Fruit fly (Drosophila melanogaster) whole organism, embryonic: ENCODE measurements around the gene Eno.

Source experiments
- Atf3 ChIP-seq: fragments of 200-800 bp; sonication (Bioruptor generic); optimal IDR thresholded peaks from 3 replicates; lab custom pipeline; 2016; ENCODE audit warnings: missing biosample characterization, missing genetic modification characterization
- BEAF-32 ChIP-seq: fragments of 200-800 bp; sonication (Bioruptor generic); optimal IDR thresholded peaks from 3 replicates; lab custom pipeline; 2017; ENCODE audit warnings: missing biosample characterization, missing genetic modification characterization, mild to moderate bottlenecking, moderate library complexity, missing genetic modification reagents
- CG15011 ChIP-seq: fragments of 200-800 bp; sonication (Bioruptor generic); optimal IDR thresholded peaks from 3 replicates; lab custom pipeline; 2018; ENCODE audit warnings: missing biosample characterization, mild to moderate bottlenecking, missing genetic modification characterization
- CG1529 ChIP-seq: fragments of 200-800 bp; sonication (Bioruptor generic); optimal IDR thresholded peaks from 3 replicates; lab custom pipeline; 2018; ENCODE audit warnings: missing biosample characterization, missing genetic modification characterization
- CG15479 ChIP-seq: fragments of 200-800 bp; sonication (Bioruptor generic); optimal IDR thresholded peaks from 3 replicates; lab custom pipeline; 2019; ENCODE audit warnings: missing biosample characterization, mild to moderate bottlenecking, missing genetic modification characterization, moderate library complexity
- CG15514 ChIP-seq: fragments of 200-800 bp; sonication (Bioruptor generic); optimal IDR thresholded peaks from 3 replicates; lab custom pipeline; 2017; ENCODE audit warnings: missing biosample characterization, missing genetic modification characterization, mild to moderate bottlenecking, moderate library complexity, missing genetic modification reagents
- CG16779 ChIP-seq: fragments of 200-800 bp; sonication (Bioruptor generic); IDR thresholded peaks from 2 replicates; pipeline ENCODE4 v1.3.6; 2022; ENCODE audit warnings: missing biosample characterization, missing genetic modification characterization
- CG17802 ChIP-seq: fragments of 200-800 bp; sonication (Bioruptor generic); optimal IDR thresholded peaks from 2 replicates; lab custom pipeline; 2018; ENCODE audit warnings: missing biosample characterization, mild to moderate bottlenecking, missing genetic modification characterization, moderate library complexity
- CG17829 ChIP-seq: fragments of 200-800 bp; optimal IDR thresholded peaks from 2 replicates; lab custom pipeline; 2019; ENCODE audit warnings: missing biosample characterization, mild to moderate bottlenecking, missing genetic modification characterization, moderate library complexity
- CG18011 ChIP-seq: fragments of 200-800 bp; sonication (Bioruptor generic); optimal IDR thresholded peaks from 2 replicates; lab custom pipeline; 2017; ENCODE audit warnings: missing biosample characterization, missing genetic modification characterization, mild to moderate bottlenecking, moderate library complexity, missing genotype
- CG31441 ChIP-seq: fragments of 200-800 bp; sonication (Bioruptor generic); IDR thresholded peaks from 2 replicates; pipeline ENCODE4 v1.3.6; 2022; ENCODE audit warnings: missing biosample characterization, missing genetic modification characterization
- CG34376 ChIP-seq: fragments of 200-800 bp; sonication (Bioruptor generic); optimal IDR thresholded peaks from 2 replicates; lab custom pipeline; 2018; ENCODE audit warnings: missing biosample characterization, mild to moderate bottlenecking, missing genetic modification characterization
- CG6175 ChIP-seq: fragments of 200-800 bp; sonication (Bioruptor generic); IDR thresholded peaks from 3 replicates; pipeline ENCODE4 v1.3.6; 2022; ENCODE audit warnings: missing biosample characterization, missing genetic modification characterization
- CG6254 ChIP-seq: fragments of 200-800 bp; sonication (Bioruptor generic); optimal IDR thresholded peaks from 3 replicates; lab custom pipeline; 2017; ENCODE audit warnings: mild to moderate bottlenecking, missing biosample characterization, missing genetic modification reagents, missing genetic modification characterization
- CG6683 ChIP-seq: fragments of 200-800 bp; sonication (Bioruptor generic); optimal IDR thresholded peaks from 2 replicates; lab custom pipeline; 2017; ENCODE audit warnings: missing biosample characterization, mild to moderate bottlenecking, missing genetic modification characterization, missing genetic modification reagents
- CG7357 ChIP-seq: fragments of 200-800 bp; sonication (Bioruptor generic); IDR thresholded peaks from 3 replicates; pipeline ENCODE4 v1.3.6; 2022; ENCODE audit warnings: missing biosample characterization, missing genetic modification characterization
- CG7963 ChIP-seq: fragments of 200-800 bp; sonication (Bioruptor generic); IDR thresholded peaks from 3 replicates; pipeline ENCODE4 v1.3.6; 2022; ENCODE audit warnings: missing biosample characterization, missing genetic modification characterization; ENCODE audit not compliant: partially characterized antibody
- CG8388 ChIP-seq: fragments of 200-800 bp; sonication (Bioruptor generic); optimal IDR thresholded peaks from 2 replicates; lab custom pipeline; 2019; ENCODE audit warnings: missing biosample characterization, mild to moderate bottlenecking, missing genetic modification characterization, moderate library complexity
- Dp ChIP-seq: fragments of 200-800 bp; sonication (Bioruptor generic); optimal IDR thresholded peaks from 2 replicates; lab custom pipeline; 2018; ENCODE audit warnings: missing biosample characterization, mild to moderate bottlenecking, missing genetic modification characterization, moderate library complexity
- Ets65A ChIP-seq: fragments of 200-800 bp; sonication (Bioruptor generic); peaks from one replicate; lab custom pipeline; 2016; ENCODE audit warnings: missing biosample characterization, missing genetic modification characterization
- Ets97D ChIP-seq: fragments of 200-800 bp; sonication (Bioruptor generic); optimal IDR thresholded peaks from 3 replicates; lab custom pipeline; 2016; ENCODE audit warnings: missing biosample characterization, missing genetic modification characterization
- Fer2 ChIP-seq: fragments of 200-800 bp; sonication (Bioruptor generic); optimal IDR thresholded peaks from 2 replicates; lab custom pipeline; 2018; ENCODE audit warnings: missing biosample characterization, mild to moderate bottlenecking, missing genetic modification characterization, moderate library complexity
- NK7.1 ChIP-seq: fragments of 200-800 bp; sonication (Bioruptor generic); optimal IDR thresholded peaks from 3 replicates; lab custom pipeline; 2016; ENCODE audit warnings: missing biosample characterization, missing genetic modification characterization
- Six4 ChIP-seq: fragments of 200-800 bp; sonication (Bioruptor generic); optimal IDR thresholded peaks from 2 replicates; lab custom pipeline; 2016; ENCODE audit warnings: missing biosample characterization, missing genetic modification characterization
- Sox102F ChIP-seq: fragments of 200-800 bp; sonication (Bioruptor generic); optimal IDR thresholded peaks from 2 replicates; lab custom pipeline; 2018; ENCODE audit warnings: missing biosample characterization, mild to moderate bottlenecking, missing genetic modification characterization, moderate library complexity
- abd-A ChIP-seq: fragments of 200-800 bp; sonication (Bioruptor generic); optimal IDR thresholded peaks from 3 replicates; lab custom pipeline; 2019; ENCODE audit warnings: missing biosample characterization, mild to moderate bottlenecking, missing genetic modification characterization, moderate library complexity
- ac ChIP-seq: fragments of 200-800 bp; sonication (Bioruptor generic); optimal IDR thresholded peaks from 3 replicates; lab custom pipeline; 2017; ENCODE audit warnings: missing biosample characterization, mild to moderate bottlenecking, missing genetic modification characterization
- al ChIP-seq: fragments of 200-800 bp; sonication (Bioruptor generic); IDR thresholded peaks from 2 replicates; pipeline ENCODE4 v1.3.6; 2022; ENCODE audit warnings: missing biosample characterization, missing genetic modification characterization
- bowl ChIP-seq: fragments of 200-800 bp; sonication (Bioruptor generic); IDR thresholded peaks from 2 replicates; pipeline ENCODE4 v1.3.6; 2022; ENCODE audit warnings: missing biosample characterization, missing genetic modification characterization
- chinmo ChIP-seq: fragments of 200-800 bp; sonication (Bioruptor generic); IDR thresholded peaks from 4 replicates; pipeline ENCODE4 v1.3.6; 2022; ENCODE audit warnings: missing biosample characterization, missing genetic modification characterization; ENCODE audit not compliant: partially characterized antibody
- corto ChIP-seq: fragments of 200-800 bp; sonication (Bioruptor generic); optimal IDR thresholded peaks from 2 replicates; lab custom pipeline; 2016; ENCODE audit warnings: missing biosample characterization, mild to moderate bottlenecking, missing genetic modification characterization, moderate library complexity
- fd64A ChIP-seq: fragments of 200-800 bp; sonication (Bioruptor generic); optimal IDR thresholded peaks from 3 replicates; lab custom pipeline; 2018; ENCODE audit warnings: missing biosample characterization, mild to moderate bottlenecking, missing genetic modification characterization
- fu2 ChIP-seq: fragments of 200-800 bp; sonication (Bioruptor generic); optimal IDR thresholded peaks from 2 replicates; lab custom pipeline; 2016; ENCODE audit warnings: missing biosample characterization, missing genetic modification characterization
- gem ChIP-seq: fragments of 200-800 bp; sonication (Bioruptor generic); optimal IDR thresholded peaks from 2 replicates; lab custom pipeline; 2019; ENCODE audit warnings: missing biosample characterization, mild to moderate bottlenecking, missing genetic modification characterization, moderate library complexity
- knrl ChIP-seq: fragments of 200-800 bp; sonication (Bioruptor generic); IDR thresholded peaks from 3 replicates; pipeline ENCODE4 v1.3.6; 2022; ENCODE audit warnings: missing biosample characterization, missing genetic modification characterization; ENCODE audit not compliant: partially characterized antibody
- lilli ChIP-seq: fragments of 200-800 bp; sonication (Bioruptor generic); optimal IDR thresholded peaks from 3 replicates; lab custom pipeline; 2016; ENCODE audit warnings: missing biosample characterization, missing genetic modification characterization
- nerfin-1 ChIP-seq: fragments of 200-800 bp; sonication (Bioruptor generic); optimal IDR thresholded peaks from 3 replicates; lab custom pipeline; 2019; ENCODE audit warnings: missing biosample characterization, mild to moderate bottlenecking, missing genetic modification characterization, moderate library complexity
- nerfin-2 ChIP-seq: fragments of 200-800 bp; sonication (Bioruptor generic); IDR thresholded peaks from 2 replicates; pipeline ENCODE4 v1.3.6; 2022; ENCODE audit warnings: missing biosample characterization, missing genetic modification characterization; ENCODE audit not compliant: partially characterized antibody
- sd ChIP-seq: fragments of 200-800 bp; sonication (Bioruptor generic); optimal IDR thresholded peaks from 3 replicates; lab custom pipeline; 2018; ENCODE audit warnings: missing biosample characterization, mild to moderate bottlenecking, missing genetic modification characterization, moderate library complexity
- sens ChIP-seq: fragments of 200-800 bp; sonication (Bioruptor generic); peaks from one replicate; lab custom pipeline; 2016; ENCODE audit warnings: missing biosample characterization, missing genetic modification characterization
- shn ChIP-seq: fragments of 200-800 bp; sonication (Bioruptor generic); optimal IDR thresholded peaks from 3 replicates; lab custom pipeline; 2016; ENCODE audit warnings: missing biosample characterization, missing genetic modification characterization
- slbo ChIP-seq: fragments of 200-800 bp; sonication (Bioruptor generic); IDR thresholded peaks from 2 replicates; pipeline ENCODE4 v1.3.6; 2022; ENCODE audit warnings: missing biosample characterization, missing genetic modification characterization
- zen ChIP-seq: fragments of 200-800 bp; sonication (Bioruptor generic); optimal IDR thresholded peaks from 3 replicates; lab custom pipeline; 2018; ENCODE audit warnings: missing biosample characterization, mild to moderate bottlenecking, missing genetic modification characterization, moderate library complexity
- zen2 ChIP-seq: fragments of 200-800 bp; sonication (Bioruptor generic); IDR thresholded peaks from 3 replicates; pipeline ENCODE4 v1.3.6; 2022; ENCODE audit warnings: missing biosample characterization, missing genetic modification characterization; ENCODE audit not compliant: partially characterized antibody

The Eno gene

DNA sequence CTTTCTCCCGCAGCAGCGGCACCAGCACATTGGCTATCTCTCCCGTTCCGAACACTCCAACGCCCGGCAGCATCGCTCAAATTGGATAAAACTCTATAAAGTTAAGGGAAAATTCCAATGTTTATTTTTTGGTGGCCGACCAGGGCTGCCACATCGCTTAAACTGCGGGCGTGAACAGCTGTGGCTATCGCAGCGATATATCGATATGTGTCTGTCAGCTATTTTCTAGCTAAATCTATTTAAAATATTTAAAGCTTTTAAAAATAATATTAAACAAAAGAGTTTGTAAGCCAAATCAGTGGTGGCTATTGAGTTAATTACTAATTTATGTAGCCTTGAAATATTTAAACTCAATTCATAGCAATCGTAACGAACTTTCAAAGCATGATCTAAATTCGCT lies 22.5 kb upstream of the Eno start, which contains the start of the genes CG17712 and CG17648 (continued):
- TF ChIP-seq knrl (GFP tag; lab: Robert Waterston, UW): peak; percentile 85
- TF ChIP-seq gem (tag; lab: Kevin White, UChicago): no peak
- TF ChIP-seq Dp: peak; percentile 44
- TF ChIP-seq ac (GFP tag; lab: Kevin White, UChicago): no peak
- TF ChIP-seq lilli (GFP tag; lab: Kevin White, UChicago): no peak
- no peak for TF ChIP-seq bowl (GFP tag; lab: Robert Waterston, UW)
- peak; percentile 71; the same call in 2 of the 3 replicates for TF ChIP-seq zen2 (GFP tag; lab: Robert Waterston, UW)
- no peak for TF ChIP-seq CG7357 (GFP tag; lab: Robert Waterston, UW)
- TF ChIP-seq CG6254: no peak
- TF ChIP-seq shn (GFP tag; lab: Kevin White, UChicago): no peak
- no peak for TF ChIP-seq CG15479
- peak; percentile 81 for TF ChIP-seq BEAF-32 (GFP tag; lab: Kevin White, UChicago)
- TF ChIP-seq CG18011 (GFP tag; lab: Kevin White, UChicago): no peak
- TF ChIP-seq zen (tag; lab: Kevin White, UChicago): no peak
- peak; percentile 71; the same call in 2 of the 3 replicates for TF ChIP-seq CG7963 (GFP tag; lab: Robert Waterston, UW)
- TF ChIP-seq CG1529 (GFP tag; lab: Kevin White, UChicago): no peak
- TF ChIP-seq nerfin-2 (GFP tag; lab: Robert Waterston, UW): peak; percentile 56
- TF ChIP-seq Atf3 (GFP tag; lab: Kevin White, UChicago): no peak
- TF ChIP-seq Ets65A (GFP tag; lab: Kevin White, UChicago): peak; percentile 5
- no peak for TF ChIP-seq fd64A (GFP tag; lab: Kevin White, UChicago)
- TF ChIP-seq CG6683 (GFP tag; lab: Kevin White, UChicago): no peak
- no peak for TF ChIP-seq Six4 (GFP tag; lab: Kevin White, UChicago)
- peak; percentile 27 for TF ChIP-seq Ets97D
- no peak for TF ChIP-seq CG8388
- peak; percentile 58 for TF ChIP-seq sens (GFP tag; lab: Kevin White, UChicago)
- TF ChIP-seq Sox102F (GFP tag; lab: Kevin White, UChicago): no peak
- TF ChIP-seq sd (tag; lab: Kevin White, UChicago): peak; percentile 45
- TF ChIP-seq CG16779 (GFP tag; lab: Robert Waterston, UW): no peak
- peak; percentile 26 for TF ChIP-seq CG15514 (GFP tag; lab: Kevin White, UChicago)
- TF ChIP-seq Fer2: no peak
- TF ChIP-seq NK7.1: no peak
- TF ChIP-seq al (GFP tag; lab: Robert Waterston, UW): 0 out of 2 replicates have a peak, but pooled peaks have one; percentile 19
- TF ChIP-seq corto (GFP tag; lab: Kevin White, UChicago): no peak
- TF ChIP-seq CG17829 (tag; lab: Kevin White, UChicago): peak; percentile 9
- TF ChIP-seq fu2 (GFP tag; lab: Kevin White, UChicago): no peak

DNA sequence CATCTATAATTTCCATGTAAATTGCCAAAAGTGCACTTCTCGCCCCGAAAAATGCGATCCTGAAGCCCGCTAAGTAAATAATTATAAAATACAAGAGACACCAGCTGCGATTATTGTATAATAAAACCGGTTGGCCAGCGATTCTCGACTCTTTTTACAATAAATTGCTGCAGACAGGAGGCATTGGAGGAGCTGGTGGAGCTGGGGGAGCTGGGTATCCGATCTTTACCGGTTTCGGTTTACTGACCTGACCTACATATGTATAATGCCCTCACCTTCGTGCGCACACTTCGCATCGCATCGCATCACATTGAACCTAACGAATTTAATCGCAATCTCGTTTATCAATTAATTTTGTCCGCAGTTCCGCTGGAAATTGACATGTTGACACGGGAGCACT lies 19.0 kb upstream of the Eno start:
- TF ChIP-seq chinmo (GFP tag; lab: Robert Waterston, UW): 0 out of 4 replicates have a peak, but pooled peaks have one; percentile 59
- TF ChIP-seq abd-A (tag; lab: Kevin White, UChicago): no peak
- TF ChIP-seq, all 482 proteins: peak for 1

DNA sequence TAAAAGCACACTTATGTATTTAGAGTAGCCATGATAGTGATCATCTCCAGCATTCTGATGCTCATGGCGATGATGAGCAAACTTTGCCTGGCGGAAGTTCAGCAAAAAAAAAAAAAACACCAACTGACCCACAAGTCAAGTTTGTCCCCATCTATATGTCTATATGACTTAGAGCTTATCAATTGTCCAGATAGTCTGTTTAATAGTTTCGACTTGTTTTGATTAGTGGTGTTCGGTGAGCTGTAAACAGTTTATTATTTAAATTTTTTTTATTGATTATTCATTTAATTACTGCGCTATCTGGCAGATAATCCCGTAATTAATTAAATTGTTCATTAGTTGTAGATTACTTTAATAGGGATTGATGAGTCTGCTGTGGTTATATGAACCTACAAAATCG lies 14.4 kb upstream of the Eno start:
- TF ChIP-seq CG6175 (GFP tag; lab: Robert Waterston, UW): no peak
- no peak for TF ChIP-seq CG15011 (GFP tag; lab: Kevin White, UChicago)
- TF ChIP-seq CG17802 (tag; lab: Kevin White, UChicago): no peak
- no peak for TF ChIP-seq nerfin-1 (tag; lab: Kevin White, UChicago)
- peak; percentile 31 for TF ChIP-seq CG34376
- no peak for TF ChIP-seq slbo
- no peak for TF ChIP-seq CG31441 (GFP tag; lab: Robert Waterston, UW)
